Worm (Caenorhabditis elegans): ENCODE data around the gene Y59A8B.19.

DNA sequence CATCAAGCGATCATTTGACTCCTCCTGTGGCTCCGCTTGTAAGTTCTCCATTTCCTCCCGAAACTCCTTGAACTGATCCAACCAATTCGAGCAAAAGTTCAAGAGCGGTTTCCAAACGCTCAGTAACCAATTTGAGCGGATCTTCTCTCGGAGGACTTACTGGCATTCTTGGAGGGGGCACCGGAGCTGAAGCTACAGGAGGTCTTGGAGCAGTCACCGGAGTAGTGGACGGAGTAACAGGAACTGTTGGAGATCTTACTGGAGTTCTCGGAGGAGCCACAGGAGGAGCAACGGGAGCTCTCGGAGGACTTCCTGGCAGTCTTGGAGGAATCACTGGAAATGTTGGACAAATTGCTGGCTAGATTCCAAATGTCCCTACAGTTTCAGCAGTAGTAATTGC, 1.6 kb downstream of the Y59A8B.19 start:
- no peak for TF ChIP-seq nfya-1 (tag; optimal IDR thresholded peaks at IDR 0.05)
- TF ChIP-seq tbx-2 (tag; optimal IDR thresholded peaks at IDR 0.05): no peak
- TF ChIP-seq dve-1 (tag; optimal IDR thresholded peaks at IDR 0.05): no peak
- TF ChIP-seq ceh-45 (GFP tag; IDR thresholded peaks at IDR 0.05): no peak
- TF ChIP-seq ztf-16 (tag; optimal IDR thresholded peaks at IDR 0.05): no peak
- no peak for TF ChIP-seq hlh-15 (tag; optimal IDR thresholded peaks at IDR 0.05)

All from whole organism, late embryonic.